Worm (Caenorhabditis elegans): Measurements from ENCODE around the gene chca-1.

chca-1 gene

DNA sequence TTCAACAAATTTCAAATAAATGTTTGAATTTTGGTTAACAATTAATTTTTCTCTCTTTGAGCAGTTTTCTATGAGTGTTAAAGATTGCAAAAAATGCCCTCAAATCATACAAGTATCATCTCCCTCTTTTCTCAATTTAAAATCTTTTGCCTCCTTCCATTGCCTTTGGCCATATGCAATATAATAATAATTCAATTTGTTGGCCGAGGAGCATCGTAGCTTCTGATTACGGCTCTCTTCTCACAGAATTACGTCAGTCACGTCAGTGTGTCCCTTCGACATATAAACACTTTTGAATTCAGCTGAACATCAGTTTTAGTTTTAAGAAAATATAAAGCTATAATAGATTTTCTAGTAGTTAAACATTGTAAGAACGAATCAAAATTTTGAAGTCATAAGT lies 4.4 kb downstream of the chca-1 start:
- TF ChIP-seq ces-1 (GFP tag; optimal IDR thresholded peaks at IDR 0.05) (peak; percentile 92), elt-3 (tag; optimal IDR thresholded peaks at IDR 0.05) (no peak)

- no peak for TF ChIP-seq snpc-4 (tag; optimal IDR thresholded peaks at IDR 0.05)
- no peak for TF ChIP-seq lsy-2 (tag; optimal IDR thresholded peaks at IDR 0.05)
- TF ChIP-seq ceh-43 (GFP tag; optimal IDR thresholded peaks at IDR 0.05) = no peak
Measured at ce11 chrIV:9657753-9658152, 6.6 kb downstream of the chca-1 start, which contains the start of gene acc-1. TSS of gene acc-1 (plus strand) at chrIV:9658053.

DNA sequence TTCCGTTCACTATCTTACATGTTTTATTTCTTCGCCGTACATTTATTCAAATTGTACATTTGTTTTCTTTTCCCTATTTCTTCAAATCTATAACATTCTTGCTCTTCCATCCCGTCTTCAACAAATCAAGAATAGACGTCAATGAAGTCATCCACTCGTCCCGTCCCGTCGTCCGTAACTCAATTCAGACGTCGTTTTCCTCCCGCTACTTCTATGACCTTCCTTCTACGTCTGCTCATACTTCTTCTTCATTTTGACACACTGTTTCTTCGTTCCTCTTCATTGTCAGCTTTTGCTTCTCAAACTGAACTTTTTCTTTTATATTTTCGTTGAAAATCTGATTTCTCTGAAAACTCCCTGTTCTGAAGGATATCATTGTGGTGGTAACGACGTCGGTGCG lies 8.8 kb downstream of the chca-1 start:
- no peak for TF ChIP-seq cnd-1 (tag; optimal IDR thresholded peaks at IDR 0.05)
- TF ChIP-seq ces-1 (GFP tag; optimal IDR thresholded peaks at IDR 0.05) = peak; percentile 61

ce11 chrIV:9667084-9667483 lies 15.9 kb downstream of the chca-1 start:
- TF ChIP-seq ceh-39 (tag; optimal IDR thresholded peaks at IDR 0.05) (peak; percentile 24), pha-4 (tag; optimal IDR thresholded peaks at IDR 0.05) (peak; percentile 50), ceh-83 (GFP tag; optimal IDR thresholded peaks at IDR 0.05) (no peak), elt-3 (tag; optimal IDR thresholded peaks at IDR 0.05) (peak; percentile 4), lsy-2 (tag; optimal IDR thresholded peaks at IDR 0.05) (peak; percentile 27), elt-1 (tag; optimal IDR thresholded peaks at IDR 0.05; ENCODE audit: borderline replicate concordance, insufficient read depth) (peak; percentile 78), nhr-237 (tag; optimal IDR thresholded peaks at IDR 0.05) (peak; percentile 53), lin-13 (tag; optimal IDR thresholded peaks at IDR 0.05) (no peak), unc-62 (GFP tag; optimal IDR thresholded peaks at IDR 0.05) (peak; percentile 40)

ce11 chrIV:9668103-9668672 lies 17.0 kb downstream of the chca-1 start:
- TF ChIP-seq nhr-28 (tag; optimal IDR thresholded peaks at IDR 0.05) = no peak
- TF ChIP-seq mab-5 (tag; optimal IDR thresholded peaks at IDR 0.05) = no peak
- no peak for TF ChIP-seq sptf-1 (tag; optimal IDR thresholded peaks at IDR 0.05)
- TF ChIP-seq mls-2 (tag; optimal IDR thresholded peaks at IDR 0.05) = no peak
- no peak for TF ChIP-seq M03D4.4 (tag; optimal IDR thresholded peaks at IDR 0.05)
- no peak for TF ChIP-seq flh-1 (GFP tag; optimal IDR thresholded peaks at IDR 0.05)
- no peak for TF ChIP-seq pha-4 (tag; optimal IDR thresholded peaks at IDR 0.05)
- no peak for TF ChIP-seq cnd-1 (tag; optimal IDR thresholded peaks at IDR 0.05)
- no peak for TF ChIP-seq lin-32 (GFP tag; optimal IDR thresholded peaks at IDR 0.05)
- no peak for TF ChIP-seq zip-8 (tag; optimal IDR thresholded peaks at IDR 0.05)
- no peak for TF ChIP-seq mep-1 (tag; optimal IDR thresholded peaks at IDR 0.05)
- no peak for TF ChIP-seq ceh-83 (GFP tag; optimal IDR thresholded peaks at IDR 0.05)
- TF ChIP-seq unc-39 (tag; optimal IDR thresholded peaks at IDR 0.05) = no peak

- no peak for TF ChIP-seq nhr-12 (tag; optimal IDR thresholded peaks at IDR 0.05)
Measured at ce11 chrIV:9669969-9670368, 18.8 kb downstream of the chca-1 start.

DNA sequence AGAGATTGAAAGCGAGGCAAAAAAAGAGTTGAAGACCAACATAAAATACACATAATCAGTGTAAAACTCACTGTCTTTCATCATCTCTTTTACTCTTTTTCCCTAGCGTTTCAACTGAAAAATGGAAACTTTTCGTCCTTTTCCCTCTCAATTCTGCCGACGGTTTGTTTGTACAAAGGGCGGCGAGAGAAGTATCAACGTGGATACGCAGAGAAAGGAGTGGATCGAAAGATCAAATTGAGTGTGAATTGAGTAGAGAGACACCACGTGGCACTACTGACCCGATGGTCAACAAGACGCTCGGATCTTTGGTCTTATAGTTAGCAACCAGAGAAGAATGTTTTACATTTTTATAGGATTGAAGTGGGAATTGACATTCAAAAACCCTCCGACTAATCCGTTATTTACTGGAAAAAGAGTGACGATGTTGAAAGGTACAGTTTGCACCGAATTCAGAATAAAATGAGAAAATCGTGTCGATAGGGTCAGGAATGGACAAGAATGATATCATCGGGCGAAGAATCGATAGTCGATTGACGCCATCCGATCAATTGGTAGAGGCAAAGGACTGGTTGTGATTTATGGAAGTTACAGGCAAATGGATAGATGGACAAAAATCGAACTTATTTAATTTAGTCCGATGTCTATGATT lies 19.9 kb downstream of the chca-1 start:
- TF ChIP-seq unc-39 (tag; optimal IDR thresholded peaks at IDR 0.05) = no peak
- peak; percentile 7 for TF ChIP-seq hlh-1 (tag; optimal IDR thresholded peaks at IDR 0.05)

- no peak for TF ChIP-seq nhr-76 (tag; optimal IDR thresholded peaks at IDR 0.05)
- TF ChIP-seq unc-62 (GFP tag; optimal IDR thresholded peaks at IDR 0.05) = no peak
- TF ChIP-seq mab-5 (tag; optimal IDR thresholded peaks at IDR 0.05) = no peak
- no peak for TF ChIP-seq ceh-39 (tag; optimal IDR thresholded peaks at IDR 0.05)
- TF ChIP-seq ztf-11 (tag; optimal IDR thresholded peaks at IDR 0.05) = no peak
- TF ChIP-seq flh-1 (GFP tag; optimal IDR thresholded peaks at IDR 0.05) = no peak
- TF ChIP-seq lin-13 (tag; optimal IDR thresholded peaks at IDR 0.05) = no peak
- TF ChIP-seq elt-1 (tag; optimal IDR thresholded peaks at IDR 0.05; ENCODE audit: borderline replicate concordance, insufficient read depth) = no peak
Measured at ce11 chrIV:9672434-9672833, 21.2 kb downstream of the chca-1 start.
